Fruit fly (Drosophila melanogaster) whole organism, adult: ENCODE measurements around the gene Ugt302K1.

Source experiments
- CG12768 ChIP-seq: fragments of 200-800 bp; sonication (Bioruptor generic); optimal IDR thresholded peaks from 2 replicates; lab custom pipeline; 2017; ENCODE audit warnings: missing biosample characterization, missing genetic modification characterization, mild to moderate bottlenecking, moderate library complexity, missing genetic modification reagents
- CG14711 ChIP-seq: fragments of 200-800 bp; sonication (Bioruptor generic); optimal IDR thresholded peaks from 2 replicates; lab custom pipeline; 2018; ENCODE audit warnings: missing biosample characterization, mild to moderate bottlenecking, missing genetic modification characterization, moderate library complexity
- CG1620 ChIP-seq: fragments of 200-800 bp; sonication (Bioruptor generic); optimal IDR thresholded peaks from 2 replicates; lab custom pipeline; 2016; ENCODE audit warnings: missing biosample characterization, missing genetic modification characterization
- CG5204 ChIP-seq: fragments of 200-800 bp; sonication (Bioruptor generic); optimal IDR thresholded peaks from 2 replicates; lab custom pipeline; 2016; ENCODE audit warnings: missing biosample characterization, missing genetic modification characterization
- CG7101 ChIP-seq: fragments of 200-800 bp; sonication (Bioruptor generic); optimal IDR thresholded peaks from 2 replicates; lab custom pipeline; 2018; ENCODE audit warnings: missing biosample characterization, mild to moderate bottlenecking, missing genetic modification characterization, moderate library complexity
- Clk ChIP-seq: fragments of 200-800 bp; sonication (Bioruptor generic); optimal IDR thresholded peaks from 2 replicates; lab custom pipeline; 2017; ENCODE audit warnings: missing biosample characterization, missing genetic modification characterization
- Crg-1 ChIP-seq: fragments of 200-800 bp; sonication (Bioruptor generic); optimal IDR thresholded peaks from 2 replicates; lab custom pipeline; 2016; ENCODE audit warnings: missing biosample characterization, missing genetic modification characterization
- Mnt ChIP-seq: fragments of 200-800 bp; sonication (Bioruptor generic); optimal IDR thresholded peaks from 2 replicates; lab custom pipeline; 2016; ENCODE audit warnings: missing biosample characterization, mild to moderate bottlenecking, missing genetic modification characterization
- kay ChIP-seq: fragments of 200-800 bp; sonication (Bioruptor generic); peaks from one replicate; lab custom pipeline; 2016; ENCODE audit warnings: missing biosample characterization, missing genetic modification characterization, borderline replicate concordance
- pad ChIP-seq: fragments of 200-800 bp; sonication (Bioruptor generic); optimal IDR thresholded peaks from 3 replicates; lab custom pipeline; 2017; ENCODE audit warnings: missing biosample characterization, missing genetic modification characterization, mild to moderate bottlenecking, moderate library complexity, missing genetic modification reagents
- tj ChIP-seq: fragments of 200-800 bp; sonication (Bioruptor generic); optimal IDR thresholded peaks from 3 replicates; lab custom pipeline; 2017; ENCODE audit warnings: missing biosample characterization, mild to moderate bottlenecking, missing genetic modification characterization, moderate library complexity
- toe ChIP-seq: fragments of 200-800 bp; sonication (Bioruptor generic); optimal IDR thresholded peaks from 2 replicates; lab custom pipeline; 2016; ENCODE audit warnings: missing biosample characterization, missing genetic modification characterization

DNA sequence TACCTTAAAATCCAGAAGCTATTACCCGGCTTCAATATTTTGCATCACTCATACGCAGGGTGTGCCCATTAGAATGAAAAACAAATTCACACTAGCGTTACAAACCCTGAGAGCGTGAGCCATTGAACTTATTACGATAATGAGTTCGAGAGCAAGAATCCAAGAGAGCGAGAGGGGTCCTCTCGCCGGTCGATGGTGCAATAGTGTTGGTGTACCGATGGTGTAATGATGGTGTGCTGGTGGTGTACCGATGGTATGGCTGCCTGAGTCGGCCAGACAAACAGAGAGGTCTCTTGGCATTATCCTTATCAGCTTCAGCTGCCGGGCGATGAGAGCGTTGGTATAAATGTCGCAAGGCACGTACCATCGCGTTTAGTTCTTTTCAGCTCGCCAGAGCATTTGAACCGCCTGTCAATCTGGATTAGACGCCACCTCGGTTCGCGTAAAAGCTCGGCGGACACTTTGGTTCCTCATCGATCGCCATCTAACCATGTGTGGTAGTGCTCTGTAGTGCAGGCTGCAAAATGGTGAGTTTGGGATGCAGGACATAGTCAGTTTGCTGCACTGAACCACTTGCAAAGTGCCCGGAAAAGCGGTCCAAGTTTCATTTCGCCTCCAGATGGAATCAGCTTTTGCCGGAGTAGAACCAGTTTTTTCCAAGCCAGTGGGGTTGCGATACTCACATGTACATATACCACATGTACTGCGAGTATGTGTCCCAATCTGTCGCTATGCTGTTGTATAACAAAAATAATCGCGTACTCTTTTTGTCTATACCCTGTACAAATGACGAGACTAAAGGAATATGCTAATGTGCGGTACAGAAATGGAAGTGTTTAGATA is 46.6 kb upstream of the Ugt302K1 start:
- TF ChIP-seq Crg-1 (GFP tag; lab: Kevin White, UChicago) (no peak), CG14711 (tag; lab: Kevin White, UChicago) (peak; percentile 56), CG5204 (no peak), CG7101 (tag; lab: Kevin White, UChicago) (no peak), pad (GFP tag; lab: Kevin White, UChicago) (no peak), tj (GFP tag; lab: Kevin White, UChicago) (no peak), Mnt (GFP tag; lab: Kevin White, UChicago) (peak; percentile 27), Clk (GFP tag; lab: Kevin White, UChicago) (no peak), kay (GFP tag; lab: Kevin White, UChicago) (peak; percentile 92), CG1620 (no peak), toe (no peak), CG12768 (GFP tag; lab: Kevin White, UChicago) (no peak)
